Worm (Caenorhabditis elegans) whole organism, L1 larva: ENCODE data around the gene btb-20.

Experiments
- C04F5.9 ChIP-seq: sonication (generic microtip); optimal IDR thresholded peaks from 2 replicates; lab custom pipeline; 2016; ENCODE audit warnings: missing genetic modification characterization, missing compliant biosample characterization
- C16A3.4 ChIP-seq: fragments of 150-350 bp; optimal IDR thresholded peaks from 2 replicates; lab custom pipeline; 2014; ENCODE audit warnings: missing biosample characterization, missing genetic modification characterization
- C34B4.2 ChIP-seq: sonication (generic microtip); optimal IDR thresholded peaks from 2 replicates; lab custom pipeline; 2017; ENCODE audit warnings: mild to moderate bottlenecking, missing genetic modification characterization, missing compliant biosample characterization
- F16B12.6 ChIP-seq: fragments of 150-350 bp; optimal IDR thresholded peaks from 2 replicates; lab custom pipeline; 2014; ENCODE audit warnings: missing biosample characterization, missing genetic modification characterization
- Y116A8C.19 ChIP-seq: sonication (generic microtip); optimal IDR thresholded peaks from 2 replicates; lab custom pipeline; 2016; ENCODE audit warnings: missing compliant biosample characterization, missing genetic modification characterization, borderline replicate concordance
- blmp-1 ChIP-seq: fragments of 150-350 bp; optimal IDR thresholded peaks from 2 replicates; lab custom pipeline; 2014; ENCODE audit warnings: missing biosample characterization, missing genetic modification characterization
- ceh-90 ChIP-seq: sonication (generic microtip); optimal IDR thresholded peaks from 2 replicates; lab custom pipeline; 2016; ENCODE audit warnings: missing genetic modification characterization, missing compliant biosample characterization
- dpl-1 ChIP-seq, 3 experiments: fragments of 150-350 bp in 2 of 3; sonication (generic microtip) in 1 of 3; optimal IDR thresholded peaks; 2 replicates each; lab custom pipeline; 2014 to 2017; ENCODE audit warnings: missing biosample characterization in 3 of 3, missing genetic modification characterization in 3 of 3, missing genetic modification reagents in 3 of 3
- dsc-1 ChIP-seq: sonication (generic microtip); optimal IDR thresholded peaks from 2 replicates; lab custom pipeline; 2016; ENCODE audit warnings: mild to moderate bottlenecking, missing genetic modification characterization, missing compliant biosample characterization
- efl-1 ChIP-seq, 4 experiments: fragments of 150-350 bp; optimal IDR thresholded peaks in 3 of 4; peaks in 1 of 4; 1 replicate in 1 of 4; 2 replicates in 3 of 4; lab custom pipeline; 2014; ENCODE audit warnings: missing biosample characterization in 2 of 4, missing genetic modification characterization in 2 of 4, missing genetic modification reagents in 2 of 4
- efl-3 ChIP-seq: fragments of 200-800 bp; sonication (Bioruptor generic); optimal IDR thresholded peaks from 2 replicates; lab custom pipeline; 2018; ENCODE audit warnings: mild to moderate bottlenecking, missing genetic modification characterization, missing compliant biosample characterization
- elt-2 ChIP-seq: sonication (generic microtip); optimal IDR thresholded peaks from 2 replicates; lab custom pipeline; 2016; ENCODE audit warnings: missing genetic modification characterization, mild to moderate bottlenecking, inconsistent platforms, missing compliant biosample characterization, missing genetic modification reagents
- ets-5 ChIP-seq: fragments of 200-800 bp; sonication (Bioruptor generic); IDR thresholded peaks from 2 replicates; pipeline ENCODE4 v1.3.6; 2022; ENCODE audit warnings: missing genetic modification characterization, missing compliant biosample characterization
- fkh-10 ChIP-seq: sonication (generic microtip); optimal IDR thresholded peaks from 2 replicates; lab custom pipeline; 2017; ENCODE audit warnings: missing biosample characterization, missing genetic modification reagents, missing genetic modification characterization
- fos-1 ChIP-seq: fragments of 150-350 bp; optimal IDR thresholded peaks from 2 replicates; lab custom pipeline; 2014; ENCODE audit warnings: missing biosample characterization, missing genetic modification characterization
- irx-1 ChIP-seq: sonication (generic microtip); optimal IDR thresholded peaks from 2 replicates; lab custom pipeline; 2016; ENCODE audit warnings: missing genetic modification characterization, missing compliant biosample characterization
- isw-1 ChIP-seq: fragments of 200-800 bp; sonication (Bioruptor generic); IDR thresholded peaks from 2 replicates; pipeline ENCODE4 v1.3.6; 2022; ENCODE audit warnings: missing genetic modification characterization, missing compliant biosample characterization
- jun-1 ChIP-seq: fragments of 150-350 bp; optimal IDR thresholded peaks from 2 replicates; lab custom pipeline; 2014; ENCODE audit warnings: missing biosample characterization, missing genetic modification reagents, missing genetic modification characterization
- lin-14 ChIP-seq: fragments of 200-800 bp; sonication (Bioruptor generic); optimal IDR thresholded peaks from 2 replicates; lab custom pipeline; 2018; ENCODE audit warnings: mild to moderate bottlenecking, missing genetic modification characterization, moderate library complexity, missing compliant biosample characterization
- lin-35 ChIP-seq, 2 experiments: fragments of 150-350 bp; optimal IDR thresholded peaks; 2 replicates each; lab custom pipeline; 2014; ENCODE audit warnings: missing biosample characterization in 2 of 2, missing genetic modification characterization in 2 of 2, missing genetic modification reagents in 2 of 2
- lin-39 ChIP-seq: fragments of 150-350 bp; optimal IDR thresholded peaks from 2 replicates; lab custom pipeline; 2014; ENCODE audit warnings: missing biosample characterization, missing genetic modification reagents, missing genetic modification characterization
- lir-3 ChIP-seq: sonication (generic microtip); optimal IDR thresholded peaks from 2 replicates; lab custom pipeline; 2016; ENCODE audit warnings: mild to moderate bottlenecking, missing genetic modification characterization, moderate library complexity, missing compliant biosample characterization; ENCODE audit not compliant: poor library complexity
- lsy-2 ChIP-seq, 2 experiments: fragments of 150-350 bp; optimal IDR thresholded peaks; 2 replicates each; lab custom pipeline; 2014; ENCODE audit warnings: missing biosample characterization in 2 of 2, missing genetic modification characterization in 2 of 2
- mab-9 ChIP-seq: fragments of 200-800 bp; sonication (Bioruptor generic); IDR thresholded peaks from 2 replicates; pipeline ENCODE4 v1.3.6; 2022; ENCODE audit warnings: missing genetic modification reagents, missing genetic modification characterization, missing compliant biosample characterization
- mep-1 ChIP-seq: fragments of 150-350 bp; optimal IDR thresholded peaks from 2 replicates; lab custom pipeline; 2014; ENCODE audit warnings: missing biosample characterization, missing genetic modification characterization
- nhr-237 ChIP-seq: fragments of 150-350 bp; optimal IDR thresholded peaks from 2 replicates; lab custom pipeline; 2014; ENCODE audit warnings: missing biosample characterization, missing genetic modification characterization
- nhr-28 ChIP-seq: fragments of 150-350 bp; optimal IDR thresholded peaks from 2 replicates; lab custom pipeline; 2014; ENCODE audit warnings: missing biosample characterization, missing genetic modification characterization
- nhr-47 ChIP-seq: sonication (generic microtip); optimal IDR thresholded peaks from 2 replicates; lab custom pipeline; 2016; ENCODE audit warnings: mild to moderate bottlenecking, missing genetic modification characterization, moderate library complexity, missing compliant biosample characterization
- nhr-71 ChIP-seq: sonication (generic microtip); optimal IDR thresholded peaks from 2 replicates; lab custom pipeline; 2016; ENCODE audit warnings: mild to moderate bottlenecking, missing genetic modification characterization, moderate library complexity, missing compliant biosample characterization
- nhr-85 ChIP-seq: sonication (generic microtip); peaks from one replicate; lab custom pipeline; 2016; ENCODE audit warnings: missing genetic modification characterization, inconsistent platforms, missing compliant biosample characterization
- nhr-90 ChIP-seq: sonication (generic microtip); optimal IDR thresholded peaks from 2 replicates; lab custom pipeline; 2016; ENCODE audit warnings: mild to moderate bottlenecking, missing genetic modification characterization, missing compliant biosample characterization; ENCODE audit not compliant: poor library complexity
- pag-3 ChIP-seq: sonication (generic microtip); optimal IDR thresholded peaks from 2 replicates; lab custom pipeline; 2017; ENCODE audit warnings: missing genetic modification characterization, mild to moderate bottlenecking, missing compliant biosample characterization, antibody characterized with exemption, borderline replicate concordance; ENCODE audit not compliant: insufficient read depth
- pax-3 ChIP-seq: fragments of 200-800 bp; sonication (Bioruptor generic); optimal IDR thresholded peaks from 2 replicates; lab custom pipeline; 2018; ENCODE audit warnings: mild to moderate bottlenecking, missing genetic modification characterization, moderate library complexity, missing compliant biosample characterization
- pqm-1 ChIP-seq: sonication (generic microtip); optimal IDR thresholded peaks from 3 replicates; lab custom pipeline; 2017; ENCODE audit warnings: missing biosample characterization, missing genetic modification characterization
- rnt-1 ChIP-seq: sonication (generic microtip); optimal IDR thresholded peaks from 2 replicates; lab custom pipeline; 2016; ENCODE audit warnings: mild to moderate bottlenecking, missing genetic modification characterization, moderate library complexity, missing compliant biosample characterization
- skn-1 ChIP-seq: fragments of 150-350 bp; optimal IDR thresholded peaks from 2 replicates; lab custom pipeline; 2014; ENCODE audit warnings: missing biosample characterization, missing genetic modification characterization
- snu-23 ChIP-seq: sonication (generic microtip); optimal IDR thresholded peaks from 2 replicates; lab custom pipeline; 2016; ENCODE audit warnings: missing genetic modification characterization, missing compliant biosample characterization
- swsn-7 ChIP-seq: sonication (generic microtip); optimal IDR thresholded peaks from 2 replicates; lab custom pipeline; 2016; ENCODE audit warnings: missing genetic modification characterization, missing compliant biosample characterization
- unc-130 ChIP-seq: fragments of 150-350 bp; optimal IDR thresholded peaks from 2 replicates; lab custom pipeline; 2017; ENCODE audit warnings: missing biosample characterization, missing genetic modification characterization, inconsistent platforms
- unc-86 ChIP-seq: sonication (generic microtip); optimal IDR thresholded peaks from 2 replicates; lab custom pipeline; 2016; ENCODE audit warnings: missing genetic modification characterization, missing compliant biosample characterization
- vab-15 ChIP-seq: sonication (generic microtip); optimal IDR thresholded peaks from 2 replicates; lab custom pipeline; 2017; ENCODE audit warnings: missing genotype, mild to moderate bottlenecking, missing genetic modification characterization, missing compliant biosample characterization
- zip-4 ChIP-seq: fragments of 200-800 bp; sonication (Bioruptor generic); optimal IDR thresholded peaks from 2 replicates; lab custom pipeline; 2018; ENCODE audit warnings: mild to moderate bottlenecking, missing genetic modification characterization, moderate library complexity, missing compliant biosample characterization
- ztf-11 ChIP-seq, 2 experiments: sonication (generic microtip); optimal IDR thresholded peaks; 2 replicates each; lab custom pipeline; 2016 to 2017; ENCODE audit warnings: missing genetic modification characterization in 2 of 2, missing biosample characterization in 1 of 2, missing compliant biosample characterization in 1 of 2

Gene btb-20

ce11 chrII:14569322-14569721, 46.0 kb upstream of the btb-20 start (continued):
- TF ChIP-seq swsn-7 (tag; lab: Kevin White, UChicago) = peak; percentile 22
- peak; percentile 40 for TF ChIP-seq blmp-1 (tag; lab: Kevin White, UChicago)
- peak; percentile 83 for TF ChIP-seq lin-14 (GFP tag; lab: Kevin White, UChicago)
- no peak for TF ChIP-seq ets-5
- no peak for TF ChIP-seq mab-9 (GFP tag; lab: Robert Waterston, UW)
- no peak for TF ChIP-seq vab-15 (tag; lab: Kevin White, UChicago)
- no peak for TF ChIP-seq pqm-1 (tag; lab: Kevin White, UChicago)
- TF ChIP-seq irx-1 = peak; percentile 53
- no peak for TF ChIP-seq nhr-28 (tag; lab: Kevin White, UChicago)
- no peak for TF ChIP-seq elt-2 (tag; lab: Kevin White, UChicago)
- no peak for TF ChIP-seq pag-3
- TF ChIP-seq unc-130 = no peak
- TF ChIP-seq, all 84 proteins: peak for 15

ce11 chrII:14567811-14568210, 44.5 kb upstream of the btb-20 start:
- TF ChIP-seq blmp-1 (tag; lab: Kevin White, UChicago) (peak; percentile 66), rnt-1 (no peak)

- TF ChIP-seq lin-35 (GFP tag; optimal IDR thresholded peaks at IDR 0.05; lab: Kevin White, UChicago) = peak in 1 of 2 experiments; percentile 31
- peak; percentile 6 for TF ChIP-seq nhr-90 (tag; lab: Kevin White, UChicago)
- peak; percentile 26 for TF ChIP-seq rnt-1
- peak; percentile 31 to 45 for TF ChIP-seq efl-1 (optimal IDR thresholded peaks at IDR 0.05; lab: Kevin White, UChicago)
- peak in 1 of 2 experiments; percentile 91 for TF ChIP-seq efl-1 (GFP tag; optimal IDR thresholded peaks at IDR 0.05 in 1 of 2; lab: Kevin White, UChicago)
- peak; percentile 34 for TF ChIP-seq nhr-47
- peak; percentile 6 for TF ChIP-seq C16A3.4
- TF ChIP-seq nhr-71 (tag; lab: Kevin White, UChicago) = peak; percentile 43
- peak; percentile 78 to 95 for TF ChIP-seq lsy-2 (tag; optimal IDR thresholded peaks at IDR 0.05; lab: Kevin White, UChicago)
- peak; percentile 21; the same call in 1 of the 2 replicates for TF ChIP-seq isw-1 (GFP tag; lab: Robert Waterston, UW)
- peak; percentile 47 for TF ChIP-seq lir-3 (tag; lab: Kevin White, UChicago)
- TF ChIP-seq ztf-11 (tag; optimal IDR thresholded peaks at IDR 0.05; lab: Kevin White, UChicago) = peak in 1 of 2 experiments; percentile 14
- peak; percentile 57 for TF ChIP-seq F16B12.6 (tag; lab: Kevin White, UChicago)
- TF ChIP-seq lin-14 (GFP tag; lab: Kevin White, UChicago) = peak; percentile 21
- TF ChIP-seq nhr-85 (tag; lab: Kevin White, UChicago) = peak; percentile 44
- peak in 1 of 3 experiments; percentile 38 for TF ChIP-seq dpl-1 (GFP tag; optimal IDR thresholded peaks at IDR 0.05; lab: Kevin White, UChicago)
- peak; percentile 8 for TF ChIP-seq snu-23 (GFP tag; lab: Kevin White, UChicago)
Measured at ce11 chrII:14563766-14564370, 40.5 kb upstream of the btb-20 start.

ce11 chrII:14561549-14562115, 38.3 kb upstream of the btb-20 start, which contains the start of gene mog-4:
Gene mog-4 (minus strand): TSS chrII:14561599.
- TF ChIP-seq C34B4.2 (tag; lab: Kevin White, UChicago) (peak; percentile 54), rnt-1 (peak; percentile 96), swsn-7 (tag; lab: Kevin White, UChicago) (peak; percentile 97), elt-2 (tag; lab: Kevin White, UChicago) (peak; percentile 86), efl-1 (optimal IDR thresholded peaks at IDR 0.05; lab: Kevin White, UChicago) (peak; percentile 85 to 86), efl-1 (GFP tag; optimal IDR thresholded peaks at IDR 0.05 in 1 of 2; lab: Kevin White, UChicago) (peak; percentile 77 to 98), Y116A8C.19 (tag; lab: Kevin White, UChicago) (peak; percentile 59), unc-86 (peak; percentile 97), dpl-1 (GFP tag; optimal IDR thresholded peaks at IDR 0.05; lab: Kevin White, UChicago) (peak; percentile 74 to 83 (median 77)), nhr-237 (tag; lab: Kevin White, UChicago) (peak; percentile 46), lin-39 (tag; lab: Kevin White, UChicago) (peak; percentile 38), pax-3 (tag; lab: Kevin White, UChicago) (peak; percentile 98), skn-1 (tag; lab: Kevin White, UChicago) (peak; percentile 33), jun-1 (peak; percentile 74), lsy-2 (tag; optimal IDR thresholded peaks at IDR 0.05; lab: Kevin White, UChicago) (peak; percentile 98), snu-23 (GFP tag; lab: Kevin White, UChicago) (peak; percentile 98), efl-3 (GFP tag; lab: Kevin White, UChicago) (peak; percentile 73), C04F5.9 (tag; lab: Kevin White, UChicago) (peak; percentile 97), ets-5 (peak; percentile 92; the same call in 1 of the 2 replicates), mep-1 (tag; lab: Kevin White, UChicago) (peak; percentile 88), fos-1 (tag; lab: Kevin White, UChicago) (peak; percentile 26), fkh-10 (GFP tag; lab: Kevin White, UChicago) (peak; percentile 65), zip-4 (GFP tag; lab: Kevin White, UChicago) (peak; percentile 85), dsc-1 (peak; percentile 98), ceh-90 (tag; lab: Kevin White, UChicago) (peak; percentile 82)
